Worm (Caenorhabditis elegans) whole organism, early embryonic: ENCODE results near the gene vars-1.

Source experiments
- ama-1 ChIP-seq: fragments of 150-350 bp; optimal IDR thresholded peaks from 2 replicates; lab custom pipeline; 2014
- flt-1 ChIP-seq: fragments of 200-800 bp; sonication (Bioruptor generic); IDR thresholded peaks from 2 replicates; pipeline ENCODE4 v1.3.6; 2022; ENCODE audit warnings: missing genetic modification characterization, missing compliant biosample characterization
- tbx-11 ChIP-seq: fragments of 200-800 bp; sonication (Bioruptor generic); IDR thresholded peaks from 2 replicates; pipeline ENCODE4 v1.3.6; 2022; ENCODE audit warnings: missing genetic modification characterization, missing compliant biosample characterization

DNA sequence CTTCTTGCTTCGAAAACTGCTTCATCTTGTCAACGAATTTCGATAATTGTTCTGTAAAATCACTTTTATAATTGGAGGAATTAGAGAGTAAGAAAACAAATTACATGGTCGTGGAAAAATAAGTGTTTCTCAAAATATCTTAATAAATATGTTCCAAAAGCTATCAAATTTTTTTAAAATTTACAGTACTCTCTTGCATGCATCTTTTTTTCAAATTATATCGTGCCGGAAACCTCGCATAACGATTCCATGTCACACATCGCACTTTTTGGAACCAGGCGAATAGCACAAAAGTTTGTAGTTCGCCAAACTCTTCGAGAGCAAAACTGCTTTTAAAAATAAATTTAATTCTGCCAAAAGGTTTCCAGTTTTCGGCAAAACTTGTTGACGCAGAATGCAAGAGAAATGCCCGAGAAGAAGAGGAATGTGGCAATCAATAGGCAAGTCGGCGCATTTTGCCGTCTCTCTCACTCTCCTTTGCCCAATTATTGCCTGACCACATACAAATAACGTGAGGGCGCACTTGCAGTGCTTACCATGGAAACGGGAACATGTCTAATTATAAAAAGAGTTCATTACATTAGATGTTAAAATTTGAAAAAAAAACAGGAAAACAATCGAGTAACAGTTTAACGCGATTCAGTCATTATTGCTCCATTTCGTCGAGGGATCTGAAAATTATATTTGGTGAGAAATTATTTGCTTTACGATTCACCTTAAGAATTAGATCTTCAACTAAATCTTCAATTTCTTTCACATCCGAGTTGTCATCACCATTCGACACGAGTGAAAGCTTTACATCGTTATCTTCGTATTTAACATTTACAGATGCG is 23.5 kb upstream of the vars-1 start, which contains the start of gene Y97E10AR.3:
- TF ChIP-seq ama-1 (lab: Kevin White, UChicago) (no peak), flt-1 (GFP tag; lab: Robert Waterston, UW) (no peak), tbx-11 (GFP tag; lab: Robert Waterston, UW) (no peak)
